Worm (Caenorhabditis elegans) whole organism, L4 larva: Measurements from ENCODE around the gene knl-1.

Experiments
- D1046.2 ChIP-seq: fragments of 200-800 bp; sonication (Bioruptor generic); IDR thresholded peaks from 2 replicates; pipeline ENCODE4 v1.3.6; 2022; ENCODE audit warnings: missing genetic modification characterization, missing compliant biosample characterization
- T20F7.1 ChIP-seq: fragments of 200-800 bp; sonication (Bioruptor generic); optimal IDR thresholded peaks from 2 replicates; lab custom pipeline; 2018; ENCODE audit warnings: mild to moderate bottlenecking, missing genetic modification characterization, missing compliant biosample characterization
- Y105C5A.15 ChIP-seq: fragments of 200-800 bp; sonication (Bioruptor generic); IDR thresholded peaks from 2 replicates; pipeline ENCODE4 v1.3.6; 2022; ENCODE audit warnings: missing genetic modification characterization, missing compliant biosample characterization
- Y48G9A.11 ChIP-seq: fragments of 200-800 bp; sonication (Bioruptor generic); IDR thresholded peaks from 2 replicates; pipeline ENCODE4 v1.3.6; 2022; ENCODE audit warnings: missing genetic modification reagents, missing genetic modification characterization, missing compliant biosample characterization
- Y5F2A.4 ChIP-seq: fragments of 200-800 bp; sonication (Bioruptor generic); optimal IDR thresholded peaks from 2 replicates; lab custom pipeline; 2018; ENCODE audit warnings: mild to moderate bottlenecking, missing genetic modification characterization, missing compliant biosample characterization
- aha-1 ChIP-seq: fragments of 150-350 bp; peaks from one replicate; lab custom pipeline; 2014; ENCODE audit warnings: missing biosample characterization, missing genetic modification characterization
- aly-2 ChIP-seq: sonication (generic microtip); optimal IDR thresholded peaks from 2 replicates; lab custom pipeline; 2018; ENCODE audit warnings: missing biosample characterization, missing genetic modification characterization
- ceh-62 ChIP-seq: sonication (generic microtip); optimal IDR thresholded peaks from 2 replicates; lab custom pipeline; 2017; ENCODE audit warnings: missing biosample characterization, missing genetic modification characterization
- ctbp-1 ChIP-seq: fragments of 200-800 bp; sonication (Bioruptor generic); IDR thresholded peaks from 2 replicates; pipeline ENCODE4 v1.3.6; 2022; ENCODE audit warnings: missing genetic modification reagents, missing genetic modification characterization, missing compliant biosample characterization
- daf-12 ChIP-seq: fragments of 150-350 bp; optimal IDR thresholded peaks from 2 replicates; lab custom pipeline; 2014; ENCODE audit warnings: missing biosample characterization, missing genetic modification reagents, missing genetic modification characterization
- daf-19 ChIP-seq: fragments of 200-800 bp; sonication (Bioruptor generic); conservative IDR thresholded peaks from 2 replicates; pipeline ENCODE4 v1.3.6; 2022; ENCODE audit warnings: missing genetic modification characterization, missing compliant biosample characterization
- daf-8 ChIP-seq: fragments of 200-800 bp; sonication (Bioruptor generic); IDR thresholded peaks from 2 replicates; pipeline ENCODE4 v1.3.6; 2022; ENCODE audit warnings: missing genetic modification characterization, missing compliant biosample characterization
- dmd-8 ChIP-seq: fragments of 200-800 bp; sonication (Bioruptor generic); IDR thresholded peaks from 2 replicates; pipeline ENCODE4 v1.3.6; 2022; ENCODE audit warnings: missing genetic modification characterization, missing compliant biosample characterization
- dpl-1 ChIP-seq: fragments of 150-350 bp; optimal IDR thresholded peaks from 2 replicates; lab custom pipeline; 2014; ENCODE audit warnings: missing biosample characterization, missing genetic modification reagents, missing genetic modification characterization
- duxl-1 ChIP-seq: sonication (generic microtip); optimal IDR thresholded peaks from 2 replicates; lab custom pipeline; 2016; ENCODE audit warnings: mild to moderate bottlenecking, missing genetic modification characterization, moderate library complexity, missing compliant biosample characterization; ENCODE audit not compliant: poor library complexity
- dve-1 ChIP-seq: sonication (generic microtip); optimal IDR thresholded peaks from 2 replicates; lab custom pipeline; 2017; ENCODE audit warnings: antibody characterized with exemption, mild to moderate bottlenecking, missing genetic modification characterization, missing compliant biosample characterization; ENCODE audit not compliant: insufficient read depth
- gei-8 ChIP-seq: fragments of 200-800 bp; sonication (Bioruptor generic); optimal IDR thresholded peaks from 2 replicates; lab custom pipeline; 2018; ENCODE audit warnings: mild to moderate bottlenecking, missing genetic modification characterization, missing compliant biosample characterization
- hif-1 ChIP-seq, 2 experiments: sonication (generic microtip); optimal IDR thresholded peaks; 2 replicates each; lab custom pipeline; 2016 to 2017; ENCODE audit warnings: missing compliant biosample characterization in 2 of 2, missing genetic modification characterization in 2 of 2, missing genetic modification reagents in 2 of 2, missing genotype in 2 of 2, mild to moderate bottlenecking in 1 of 2
- lin-1 ChIP-seq: fragments of 200-800 bp; sonication (Bioruptor generic); IDR thresholded peaks from 2 replicates; pipeline ENCODE4 v1.3.6; 2022; ENCODE audit warnings: missing genetic modification reagents, missing genetic modification characterization, missing compliant biosample characterization
- lin-13 ChIP-seq: fragments of 150-350 bp; optimal IDR thresholded peaks from 2 replicates; lab custom pipeline; 2014; ENCODE audit warnings: missing biosample characterization, missing genetic modification reagents, missing genetic modification characterization
- lin-15B ChIP-seq: fragments of 150-350 bp; sonication (generic microtip); optimal IDR thresholded peaks from 3 replicates; lab custom pipeline; 2014; ENCODE audit warnings: missing biosample characterization, missing genetic modification characterization
- lin-38 ChIP-seq: fragments of 200-800 bp; sonication (Bioruptor generic); IDR thresholded peaks from 2 replicates; pipeline ENCODE4 v1.3.6; 2022; ENCODE audit warnings: missing genetic modification reagents, missing genetic modification characterization, missing compliant biosample characterization
- lir-3 ChIP-seq: sonication (generic microtip); optimal IDR thresholded peaks from 2 replicates; lab custom pipeline; 2016; ENCODE audit warnings: mild to moderate bottlenecking, missing genetic modification characterization, missing compliant biosample characterization
- madf-5 ChIP-seq, 2 experiments: fragments of 200-800 bp; sonication (Bioruptor generic); IDR thresholded peaks; 2 replicates each; pipeline ENCODE4 v1.3.6; 2022; ENCODE audit warnings: missing compliant biosample characterization in 2 of 2, missing genetic modification characterization in 2 of 2
- mdt-29 ChIP-seq: fragments of 200-800 bp; sonication (Bioruptor generic); IDR thresholded peaks from 2 replicates; pipeline ENCODE4 v1.3.6; 2022; ENCODE audit warnings: missing genetic modification reagents, missing genetic modification characterization, missing compliant biosample characterization
- mep-1 ChIP-seq: fragments of 150-350 bp; sonication (generic microtip); optimal IDR thresholded peaks from 3 replicates; lab custom pipeline; 2014; ENCODE audit warnings: missing biosample characterization, missing genetic modification characterization
- mes-2 ChIP-seq: sonication (generic microtip); optimal IDR thresholded peaks from 2 replicates; lab custom pipeline; 2016; ENCODE audit warnings: missing genotype, mild to moderate bottlenecking, missing genetic modification characterization, missing compliant biosample characterization; ENCODE audit not compliant: poor library complexity, severe bottlenecking
- mxl-2 ChIP-seq: fragments of 200-800 bp; sonication (Bioruptor generic); conservative IDR thresholded peaks from 2 replicates; pipeline ENCODE4 v1.3.6; 2022; ENCODE audit warnings: missing genetic modification reagents, missing genetic modification characterization, missing compliant biosample characterization
- nhr-25 ChIP-seq: sonication (generic microtip); optimal IDR thresholded peaks from 2 replicates; lab custom pipeline; 2017; ENCODE audit warnings: missing genetic modification characterization, mild to moderate bottlenecking, missing compliant biosample characterization, antibody characterized with exemption, moderate library complexity, borderline replicate concordance; ENCODE audit not compliant: insufficient read depth
- nhr-28 ChIP-seq: fragments of 150-350 bp; optimal IDR thresholded peaks from 2 replicates; lab custom pipeline; 2014; ENCODE audit warnings: missing biosample characterization, missing genetic modification characterization
- nhr-41 ChIP-seq: fragments of 200-800 bp; sonication (Bioruptor generic); IDR thresholded peaks from 2 replicates; pipeline ENCODE4 v1.3.6; 2022; ENCODE audit warnings: missing genetic modification reagents, missing genetic modification characterization, missing compliant biosample characterization
- nhr-6 ChIP-seq: fragments of 150-350 bp; optimal IDR thresholded peaks from 2 replicates; lab custom pipeline; 2014; ENCODE audit warnings: missing biosample characterization, missing genetic modification characterization
- nhr-77 ChIP-seq: fragments of 150-350 bp; optimal IDR thresholded peaks from 2 replicates; lab custom pipeline; 2014; ENCODE audit warnings: missing biosample characterization, missing genetic modification characterization
- pha-4 ChIP-seq, 2 experiments: fragments of 150-350 bp in 1 of 2; fragments of 200-800 bp in 1 of 2; sonication (Bioruptor generic) in 1 of 2; IDR thresholded peaks in 1 of 2; optimal IDR thresholded peaks in 1 of 2; 2 replicates each; pipeline versions ENCODE4 v1.3.6 to Lab custom; 2014 to 2022; ENCODE audit warnings: missing genetic modification characterization in 2 of 2, missing genetic modification reagents in 2 of 2, missing biosample characterization in 1 of 2, missing compliant biosample characterization in 1 of 2
- php-3 ChIP-seq: fragments of 200-800 bp; sonication (Bioruptor generic); IDR thresholded peaks from 2 replicates; pipeline ENCODE4 v1.3.6; 2022; ENCODE audit warnings: missing genetic modification reagents, missing genetic modification characterization, missing compliant biosample characterization
- pqm-1 ChIP-seq: sonication (generic microtip); optimal IDR thresholded peaks from 2 replicates; lab custom pipeline; 2017; ENCODE audit warnings: missing biosample characterization, missing genetic modification characterization
- snpc-1.2 ChIP-seq: fragments of 200-800 bp; sonication (Bioruptor generic); IDR thresholded peaks from 2 replicates; pipeline ENCODE4 v1.3.6; 2022; ENCODE audit warnings: missing genetic modification reagents, missing genetic modification characterization, missing compliant biosample characterization
- snpc-4 ChIP-seq: fragments of 150-350 bp; optimal IDR thresholded peaks from 2 replicates; lab custom pipeline; 2014; ENCODE audit warnings: missing biosample characterization, missing genetic modification characterization
- unc-130 ChIP-seq: sonication (generic microtip); optimal IDR thresholded peaks from 2 replicates; lab custom pipeline; 2016; ENCODE audit warnings: missing genetic modification reagents, missing genetic modification characterization, missing compliant biosample characterization
- vab-7 ChIP-seq: fragments of 200-800 bp; sonication (Bioruptor generic); IDR thresholded peaks from 2 replicates; pipeline ENCODE4 v1.3.6; 2022; ENCODE audit warnings: missing genetic modification reagents, missing genetic modification characterization, missing compliant biosample characterization
- zip-11 ChIP-seq: fragments of 200-800 bp; sonication (Bioruptor generic); IDR thresholded peaks from 2 replicates; pipeline ENCODE4 v1.3.6; 2022; ENCODE audit warnings: missing genetic modification characterization, missing compliant biosample characterization
- zip-2 ChIP-seq: fragments of 150-350 bp; optimal IDR thresholded peaks from 2 replicates; lab custom pipeline; 2014; ENCODE audit warnings: missing biosample characterization, missing genetic modification characterization
- ztf-11 ChIP-seq: fragments of 150-350 bp; optimal IDR thresholded peaks from 2 replicates; lab custom pipeline; 2014; ENCODE audit warnings: missing biosample characterization, missing genetic modification characterization

Gene knl-1

ce11 chrIII:8250007-8250683 is at the start of gene knl-1:
knl-1 (plus strand) TSS chrIII:8250632.
- no peak for TF ChIP-seq ztf-11 (tag; lab: Kevin White, UChicago)
- no peak for TF ChIP-seq snpc-1.2 (GFP tag; lab: Robert Waterston, UW)
- TF ChIP-seq Y105C5A.15 (GFP tag; lab: Robert Waterston, UW), result no peak
- TF ChIP-seq dmd-8 (GFP tag; lab: Robert Waterston, UW), result no peak
- TF ChIP-seq pha-4 (GFP tag; IDR thresholded peaks at IDR 0.05; lab: Robert Waterston, UW), result no peak
- TF ChIP-seq pha-4 (tag; optimal IDR thresholded peaks at IDR 0.05; lab: Kevin White, UChicago), result peak; percentile 85
- TF ChIP-seq daf-8 (GFP tag; lab: Robert Waterston, UW), result no peak
- peak; percentile 19 for TF ChIP-seq nhr-25 (tag; lab: Kevin White, UChicago)
- TF ChIP-seq nhr-77 (tag; lab: Kevin White, UChicago), result peak; percentile 14
- TF ChIP-seq daf-12, result no peak
- TF ChIP-seq lin-1, result no peak
- no peak for TF ChIP-seq lir-3 (tag; lab: Kevin White, UChicago)
- TF ChIP-seq snpc-4, result no peak
- TF ChIP-seq mep-1 (tag; lab: Kevin White, UChicago), result no peak
- TF ChIP-seq unc-130 (GFP tag; lab: Kevin White, UChicago), result peak; percentile 97
- TF ChIP-seq dpl-1 (GFP tag; lab: Kevin White, UChicago), result peak; percentile 75
- TF ChIP-seq lin-13 (GFP tag; lab: Kevin White, UChicago), result peak; percentile 69
- TF ChIP-seq T20F7.1 (GFP tag; lab: Kevin White, UChicago), result no peak
- TF ChIP-seq nhr-6 (tag; lab: Kevin White, UChicago), result no peak
- TF ChIP-seq madf-5 (GFP tag; IDR thresholded peaks at IDR 0.05; lab: Robert Waterston, UW), result no peak
- TF ChIP-seq hif-1 (tag; optimal IDR thresholded peaks at IDR 0.05; lab: Kevin White, UChicago), result peak in 1 of 2 experiments; percentile 69
- no peak for TF ChIP-seq ctbp-1 (GFP tag; lab: Robert Waterston, UW)
- TF ChIP-seq Y48G9A.11 (GFP tag; lab: Robert Waterston, UW), result peak; percentile 48; the same call in 1 of the 2 replicates
- no peak for TF ChIP-seq Y5F2A.4
- TF ChIP-seq nhr-41, result no peak
- no peak for TF ChIP-seq D1046.2 (GFP tag; lab: Robert Waterston, UW)
- TF ChIP-seq nhr-28, result no peak
- peak; percentile 94 for TF ChIP-seq lin-38
- no peak for TF ChIP-seq ceh-62 (tag; lab: Kevin White, UChicago)
- TF ChIP-seq duxl-1 (tag; lab: Kevin White, UChicago), result no peak
- no peak for TF ChIP-seq dve-1 (tag; lab: Kevin White, UChicago)
- no peak for TF ChIP-seq aly-2 (tag; lab: Kevin White, UChicago)
- TF ChIP-seq aha-1 (tag; lab: Kevin White, UChicago), result peak; percentile 84
- no peak for TF ChIP-seq zip-2 (tag; lab: Kevin White, UChicago)
- TF ChIP-seq lin-15B, result no peak
- TF ChIP-seq daf-19 (GFP tag; lab: Robert Waterston, UW), result no peak
- TF ChIP-seq mes-2 (tag; lab: Kevin White, UChicago), result peak; percentile 88
- TF ChIP-seq php-3 (GFP tag; lab: Robert Waterston, UW), result no peak
- no peak for TF ChIP-seq zip-11 (GFP tag; lab: Robert Waterston, UW)
- TF ChIP-seq pqm-1 (tag; lab: Kevin White, UChicago), result no peak
- TF ChIP-seq gei-8 (GFP tag; lab: Kevin White, UChicago), result no peak
- peak; percentile 34; the same call in 1 of the 2 replicates for TF ChIP-seq vab-7 (GFP tag; lab: Robert Waterston, UW)
- no peak for TF ChIP-seq mxl-2 (GFP tag; lab: Robert Waterston, UW)
- no peak for TF ChIP-seq mdt-29 (GFP tag; lab: Robert Waterston, UW)
- TF ChIP-seq, all 104 proteins: peak for 12
